Fruit fly (Drosophila melanogaster) whole organism, embryonic: Measurements from ENCODE around the gene pnr.
A peak's percentile ranks its signal among the peaks of the same experiment; 100 is the strongest.

ENCODE experiments used
- Aef1 ChIP-seq: fragments of 200-800 bp; sonication (Bioruptor generic); IDR thresholded peaks from 3 replicates; pipeline ENCODE4 v1.3.6; 2022; ENCODE audit warnings: missing biosample characterization, missing genetic modification characterization
- Bdp1 ChIP-seq: fragments of 200-800 bp; sonication (Bioruptor generic); optimal IDR thresholded peaks from 3 replicates; lab custom pipeline; 2016; ENCODE audit warnings: missing biosample characterization, missing genetic modification characterization
- Bgb ChIP-seq: fragments of 200-800 bp; sonication (Bioruptor generic); IDR thresholded peaks from 2 replicates; pipeline ENCODE4 v1.3.6; 2022; ENCODE audit warnings: missing biosample characterization, missing genetic modification characterization; ENCODE audit not compliant: partially characterized antibody
- CG10209 ChIP-seq: fragments of 200-800 bp; sonication (Bioruptor generic); optimal IDR thresholded peaks from 3 replicates; lab custom pipeline; 2017; ENCODE audit warnings: missing biosample characterization, mild to moderate bottlenecking, missing genetic modification characterization, missing genetic modification reagents
- CG11456 ChIP-seq: fragments of 200-800 bp; sonication (Bioruptor generic); IDR thresholded peaks from 3 replicates; pipeline ENCODE4 v1.3.6; 2022; ENCODE audit warnings: missing biosample characterization, missing genetic modification characterization
- CG11696 ChIP-seq: fragments of 200-800 bp; sonication (Bioruptor generic); IDR thresholded peaks from 2 replicates; pipeline ENCODE4 v1.3.6; 2022; ENCODE audit warnings: missing biosample characterization, missing genetic modification characterization
- CG12219 ChIP-seq: fragments of 200-800 bp; sonication (Bioruptor generic); optimal IDR thresholded peaks from 3 replicates; lab custom pipeline; 2018; ENCODE audit warnings: missing biosample characterization, mild to moderate bottlenecking, missing genetic modification characterization
- CG1233 ChIP-seq: fragments of 200-800 bp; sonication (Bioruptor generic); optimal IDR thresholded peaks from 4 replicates; lab custom pipeline; 2018; ENCODE audit warnings: missing biosample characterization, mild to moderate bottlenecking, missing genetic modification characterization
- CG13123 ChIP-seq: fragments of 200-800 bp; sonication (Bioruptor generic); optimal IDR thresholded peaks from 2 replicates; lab custom pipeline; 2016; ENCODE audit warnings: missing biosample characterization, missing genetic modification characterization
- CG13296 ChIP-seq: fragments of 200-800 bp; sonication (Bioruptor generic); optimal IDR thresholded peaks from 3 replicates; lab custom pipeline; 2018; ENCODE audit warnings: missing biosample characterization, mild to moderate bottlenecking, missing genetic modification characterization
- CG16815 ChIP-seq: fragments of 200-800 bp; sonication (Bioruptor generic); optimal IDR thresholded peaks from 3 replicates; lab custom pipeline; 2017; ENCODE audit warnings: missing biosample characterization, mild to moderate bottlenecking, missing genetic modification characterization
- CG18619 ChIP-seq: fragments of 200-800 bp; sonication (Bioruptor generic); optimal IDR thresholded peaks from 3 replicates; lab custom pipeline; 2017; ENCODE audit warnings: missing biosample characterization, mild to moderate bottlenecking, missing genetic modification characterization
- CG2875 ChIP-seq: fragments of 200-800 bp; sonication (Bioruptor generic); optimal IDR thresholded peaks from 2 replicates; lab custom pipeline; 2017; ENCODE audit warnings: missing biosample characterization, mild to moderate bottlenecking, missing genetic modification characterization, missing genetic modification reagents
- CG31224 ChIP-seq: fragments of 200-800 bp; sonication (Bioruptor generic); IDR thresholded peaks from 2 replicates; pipeline ENCODE4 v1.3.6; 2022; ENCODE audit warnings: missing biosample characterization, missing genetic modification characterization
- CG33213 ChIP-seq: fragments of 200-800 bp; sonication (Bioruptor generic); optimal IDR thresholded peaks from 3 replicates; lab custom pipeline; 2016; ENCODE audit warnings: missing biosample characterization, missing genetic modification characterization
- CG4707 ChIP-seq: fragments of 200-800 bp; sonication (Bioruptor generic); optimal IDR thresholded peaks from 2 replicates; lab custom pipeline; 2018; ENCODE audit warnings: missing biosample characterization, mild to moderate bottlenecking, missing genetic modification characterization, moderate library complexity
- CG6765 ChIP-seq: fragments of 200-800 bp; sonication (Bioruptor generic); optimal IDR thresholded peaks from 3 replicates; lab custom pipeline; 2017; ENCODE audit warnings: missing biosample characterization, mild to moderate bottlenecking, missing genetic modification characterization
- CG8944 ChIP-seq: fragments of 200-800 bp; sonication (Bioruptor generic); optimal IDR thresholded peaks from 3 replicates; lab custom pipeline; 2016; ENCODE audit warnings: missing biosample characterization, missing genetic modification characterization
- Chrac-16 ChIP-seq: fragments of 200-800 bp; sonication (Bioruptor generic); optimal IDR thresholded peaks from 3 replicates; lab custom pipeline; 2016; ENCODE audit warnings: missing biosample characterization, missing genetic modification characterization
- D ChIP-seq, 2 experiments: fragments of 200-800 bp in 1 of 2; fragments of >200 bp in 1 of 2; sonication (Bioruptor generic) in 1 of 2; optimal IDR thresholded peaks; 2 replicates in 1 of 2; 3 replicates in 1 of 2; lab custom pipeline; 2017; ENCODE audit warnings: mild to moderate bottlenecking in 1 of 2, missing biosample characterization in 1 of 2, missing genetic modification characterization in 1 of 2, missing genetic modification reagents in 1 of 2
- D19A ChIP-seq: fragments of 200-800 bp; optimal IDR thresholded peaks from 3 replicates; lab custom pipeline; 2019; ENCODE audit warnings: missing biosample characterization, mild to moderate bottlenecking, missing genetic modification characterization, moderate library complexity
- Dref ChIP-seq: fragments of 200-800 bp; sonication (Bioruptor generic); IDR thresholded peaks from 2 replicates; pipeline ENCODE4 v1.3.6; 2022; ENCODE audit warnings: missing biosample characterization, missing genetic modification characterization
- E2f1 ChIP-seq: fragments of 200-800 bp; sonication (Bioruptor generic); IDR thresholded peaks from 2 replicates; pipeline ENCODE4 v1.3.6; 2022; ENCODE audit warnings: missing biosample characterization, missing genetic modification characterization
- HLH4C ChIP-seq: fragments of 200-800 bp; sonication (Bioruptor generic); IDR thresholded peaks from 3 replicates; pipeline ENCODE4 v1.3.6; 2022; ENCODE audit warnings: missing biosample characterization, missing genetic modification characterization; ENCODE audit not compliant: partially characterized antibody
- Hr39 ChIP-seq: fragments of >200 bp; optimal IDR thresholded peaks from 2 replicates; lab custom pipeline; 2017
- Lpt ChIP-seq: fragments of >200 bp; optimal IDR thresholded peaks from 2 replicates; lab custom pipeline; 2018; ENCODE audit warnings: missing biosample characterization, missing genetic modification characterization
- MBD-R2 ChIP-seq: fragments of 200-800 bp; sonication (Bioruptor generic); IDR thresholded peaks from 2 replicates; pipeline ENCODE4 v1.3.6; 2022; ENCODE audit warnings: missing biosample characterization, missing genetic modification characterization
- Mad ChIP-seq: fragments of 200-800 bp; sonication (Bioruptor generic); optimal IDR thresholded peaks from 2 replicates; lab custom pipeline; 2016; ENCODE audit warnings: missing biosample characterization, missing genetic modification characterization
- Med ChIP-seq: fragments of 200-800 bp; sonication (Bioruptor generic); peaks from one replicate; lab custom pipeline; 2016; ENCODE audit warnings: missing biosample characterization, missing genetic modification characterization, mild to moderate bottlenecking, inconsistent platforms, moderate library complexity
- Stat92E ChIP-seq, 3 experiments: fragments of >200 bp in 2 of 3; fragments of 200-800 bp in 1 of 3; sonication (Bioruptor generic) in 1 of 3; optimal IDR thresholded peaks; 2 replicates each; lab custom pipeline; 2017 to 2019; ENCODE audit warnings: missing biosample characterization in 3 of 3, missing genetic modification characterization in 3 of 3, mild to moderate bottlenecking in 1 of 3, moderate library complexity in 1 of 3
- aop ChIP-seq: fragments of 200-800 bp; sonication (Bioruptor generic); IDR thresholded peaks from 2 replicates; pipeline ENCODE4 v1.3.6; 2022; ENCODE audit warnings: missing biosample characterization, missing genetic modification characterization
- br ChIP-seq: fragments of >200 bp; optimal IDR thresholded peaks from 2 replicates; lab custom pipeline; 2017
- chinmo ChIP-seq: fragments of 200-800 bp; sonication (Bioruptor generic); IDR thresholded peaks from 4 replicates; pipeline ENCODE4 v1.3.6; 2022; ENCODE audit warnings: missing biosample characterization, missing genetic modification characterization; ENCODE audit not compliant: partially characterized antibody
- chm ChIP-seq: fragments of 200-800 bp; sonication (Bioruptor generic); IDR thresholded peaks from 2 replicates; pipeline ENCODE4 v1.3.6; 2022; ENCODE audit warnings: missing biosample characterization, missing genetic modification characterization
- ci ChIP-seq: fragments of 200-800 bp; sonication (Bioruptor generic); IDR thresholded peaks from 3 replicates; pipeline ENCODE4 v1.3.6; 2022; ENCODE audit warnings: missing biosample characterization, missing genetic modification characterization
- danr ChIP-seq: fragments of 200-800 bp; sonication (Bioruptor generic); IDR thresholded peaks from 2 replicates; pipeline ENCODE4 v1.3.6; 2022; ENCODE audit warnings: missing biosample characterization, missing genetic modification characterization
- ems ChIP-seq: fragments of 200-800 bp; sonication (Bioruptor generic); optimal IDR thresholded peaks from 3 replicates; lab custom pipeline; 2016; ENCODE audit warnings: missing biosample characterization, missing genetic modification characterization
- ewg ChIP-seq: fragments of 200-800 bp; sonication (Bioruptor generic); optimal IDR thresholded peaks from 3 replicates; lab custom pipeline; 2017; ENCODE audit warnings: mild to moderate bottlenecking, missing biosample characterization, missing genetic modification reagents, missing genetic modification characterization
- ftz-f1 ChIP-seq: fragments of 200-800 bp; sonication (Bioruptor generic); optimal IDR thresholded peaks from 2 replicates; lab custom pipeline; 2016; ENCODE audit warnings: missing biosample characterization, missing genetic modification characterization
- hbn ChIP-seq: fragments of 200-800 bp; sonication (Bioruptor generic); IDR thresholded peaks from 2 replicates; pipeline ENCODE4 v1.3.6; 2022; ENCODE audit warnings: missing biosample characterization, missing genetic modification characterization; ENCODE audit not compliant: partially characterized antibody
- ind ChIP-seq: fragments of 200-800 bp; sonication (Bioruptor generic); optimal IDR thresholded peaks from 3 replicates; lab custom pipeline; 2016; ENCODE audit warnings: missing biosample characterization, missing genetic modification characterization
- lov ChIP-seq, 2 experiments: fragments of 200-800 bp in 1 of 2; fragments of >200 bp in 1 of 2; sonication (Bioruptor generic) in 1 of 2; IDR thresholded peaks in 1 of 2; optimal IDR thresholded peaks in 1 of 2; 2 replicates in 1 of 2; 3 replicates in 1 of 2; pipeline versions ENCODE4 v1.3.6 to Lab custom; 2017 to 2022; ENCODE audit warnings: missing biosample characterization in 1 of 2, missing genetic modification characterization in 1 of 2
- pan ChIP-seq, 4 experiments: fragments of >200 bp in 3 of 4; fragments of 200-800 bp in 1 of 4; sonication (Bioruptor generic) in 1 of 4; optimal IDR thresholded peaks in 3 of 4; IDR thresholded peaks in 1 of 4; 2 replicates each; pipeline versions ENCODE4 v1.3.6 to Lab custom; 2017 to 2022; ENCODE audit warnings: missing biosample characterization in 2 of 4, missing genetic modification characterization in 2 of 4, mixed read lengths in 1 of 4
- pita ChIP-seq: fragments of 200-800 bp; sonication (Bioruptor generic); optimal IDR thresholded peaks from 2 replicates; lab custom pipeline; 2017; ENCODE audit warnings: missing biosample characterization, mild to moderate bottlenecking, missing genetic modification characterization
- scrt ChIP-seq: fragments of 200-800 bp; sonication (Bioruptor generic); optimal IDR thresholded peaks from 2 replicates; lab custom pipeline; 2018; ENCODE audit warnings: missing biosample characterization, mild to moderate bottlenecking, missing genetic modification characterization, moderate library complexity
- sob ChIP-seq: fragments of 200-800 bp; sonication (Bioruptor generic); IDR thresholded peaks from 2 replicates; pipeline ENCODE4 v1.3.6; 2022; ENCODE audit warnings: missing biosample characterization, missing genetic modification characterization
- trh ChIP-seq: fragments of 200-800 bp; sonication (Bioruptor generic); optimal IDR thresholded peaks from 2 replicates; lab custom pipeline; 2016; ENCODE audit warnings: missing biosample characterization, missing genetic modification characterization
- unc-4 ChIP-seq: fragments of 200-800 bp; sonication (Bioruptor generic); IDR thresholded peaks from 2 replicates; pipeline ENCODE4 v1.3.6; 2022; ENCODE audit warnings: missing biosample characterization, missing genetic modification characterization; ENCODE audit not compliant: partially characterized antibody

pnr gene

DNA sequence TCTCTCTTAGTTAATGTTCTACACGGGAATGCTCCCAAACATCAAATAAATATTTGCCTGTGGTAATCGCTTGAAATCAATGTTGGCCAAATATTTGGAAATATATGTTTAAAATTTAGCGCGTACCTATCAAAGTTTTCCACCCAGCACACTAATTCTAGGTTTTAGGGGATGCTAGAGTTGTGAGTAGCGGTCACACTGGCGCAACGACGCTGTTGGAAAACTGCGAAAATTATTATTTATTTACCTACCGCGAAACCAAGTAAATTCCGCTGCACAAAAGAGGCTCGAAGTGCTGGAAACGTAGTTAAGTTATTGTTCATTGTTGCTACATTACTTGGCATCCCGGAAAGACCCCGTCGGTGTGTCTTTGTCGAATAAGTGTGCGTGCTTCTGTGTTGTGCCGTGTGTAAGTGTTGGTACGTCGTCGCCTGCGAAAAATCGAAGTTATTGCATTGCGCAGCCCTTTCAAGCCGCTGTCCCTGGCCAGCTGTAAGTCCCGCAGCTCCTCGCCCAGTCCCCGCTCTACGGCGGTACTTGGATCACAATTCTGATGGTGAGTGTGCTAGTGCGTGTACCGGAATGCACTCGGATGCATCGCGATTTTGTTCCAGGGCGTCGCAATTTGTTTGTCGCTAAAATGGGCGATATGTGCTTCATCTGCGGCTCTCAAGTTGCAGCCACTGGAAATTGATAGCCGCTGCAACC, 24.9 kb downstream of the pnr start, which contains the start of gene msps (continued):
- TF ChIP-seq CG10209 (GFP tag; lab: Kevin White, UChicago) (no peak), unc-4 (GFP tag; lab: Robert Waterston, UW) (no peak), trh (GFP tag; lab: Kevin White, UChicago) (no peak), danr (GFP tag; lab: Robert Waterston, UW) (no peak), ewg (GFP tag; lab: Kevin White, UChicago) (peak; percentile 28), br (lab: Kevin White, UChicago) (no peak), lov (optimal IDR thresholded peaks at IDR 0.05; lab: Kevin White, UChicago) (no peak), lov (GFP tag; IDR thresholded peaks at IDR 0.05; lab: Robert Waterston, UW) (no peak), CG11456 (no peak), Chrac-16 (no peak), CG4707 (no peak), CG8944 (GFP tag; lab: Kevin White, UChicago) (no peak), Stat92E (GFP tag; optimal IDR thresholded peaks at IDR 0.05; lab: Kevin White, UChicago) (peak in 1 of 3 experiments; percentile 1), aop (GFP tag; lab: Robert Waterston, UW) (no peak), ems (GFP tag; lab: Kevin White, UChicago) (no peak), chinmo (GFP tag; lab: Robert Waterston, UW) (0 out of 4 replicates have a peak, but pooled peaks have one; percentile 49), sob (GFP tag; lab: Robert Waterston, UW) (no peak), CG12219 (GFP tag; lab: Kevin White, UChicago) (no peak), CG13296 (GFP tag; lab: Kevin White, UChicago) (no peak), CG2875 (GFP tag; lab: Kevin White, UChicago) (no peak), MBD-R2 (GFP tag; lab: Robert Waterston, UW) (peak; percentile 82)

DNA sequence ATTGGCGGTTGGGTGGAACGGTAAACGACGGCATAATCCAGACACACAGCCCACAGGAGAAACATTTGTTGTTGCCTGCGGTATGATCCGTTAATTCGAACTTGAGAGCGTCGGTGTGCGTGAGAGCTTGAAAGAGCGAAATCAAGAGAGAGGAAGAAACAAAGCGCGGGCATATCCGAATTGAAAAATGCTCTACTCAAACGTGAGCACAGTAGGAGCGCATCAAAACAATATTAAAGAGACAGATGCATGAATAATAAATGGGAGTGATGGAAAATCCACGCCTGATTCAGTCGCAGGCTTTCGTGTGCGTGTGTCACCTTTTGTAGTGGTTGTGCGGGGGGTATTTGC, 25.4 kb downstream of the pnr start:
- TF ChIP-seq ci (GFP tag; lab: Robert Waterston, UW) (0 out of 3 replicates have a peak, but pooled peaks have one; percentile 34), pan (optimal IDR thresholded peaks at IDR 0.05; lab: Kevin White, UChicago) (no peak), pan (GFP tag; optimal IDR thresholded peaks at IDR 0.05 in 1 of 2, IDR thresholded peaks at IDR 0.05 in 1 of 2) (peak in 1 of 2 experiments; percentile 36), CG33213 (GFP tag; lab: Kevin White, UChicago) (no peak), Lpt (no peak), Hr39 (no peak), CG31224 (GFP tag; lab: Robert Waterston, UW) (0 out of 2 replicates have a peak, but pooled peaks have one; percentile 10), scrt (GFP tag; lab: Kevin White, UChicago) (no peak), pita (GFP tag; lab: Kevin White, UChicago) (no peak), Dref (GFP tag; lab: Robert Waterston, UW) (no peak), D19A (tag; lab: Kevin White, UChicago) (peak; percentile 99), E2f1 (no peak), D (optimal IDR thresholded peaks at IDR 0.05; lab: Kevin White, UChicago) (no peak), D (GFP tag; optimal IDR thresholded peaks at IDR 0.05; lab: Kevin White, UChicago) (no peak), hbn (GFP tag; lab: Robert Waterston, UW) (0 out of 2 replicates have a peak, but pooled peaks have one; percentile 12), Aef1 (GFP tag; lab: Robert Waterston, UW) (no peak), CG6765 (GFP tag; lab: Kevin White, UChicago) (no peak), Bgb (GFP tag; lab: Robert Waterston, UW) (no peak), ftz-f1 (no peak), chm (no peak), Bdp1 (GFP tag; lab: Kevin White, UChicago) (no peak), ind (peak; percentile 6), CG16815 (GFP tag; lab: Kevin White, UChicago) (no peak), CG18619 (GFP tag; lab: Kevin White, UChicago) (no peak), Mad (GFP tag; lab: Kevin White, UChicago) (no peak), CG13123 (GFP tag; lab: Kevin White, UChicago) (no peak), Med (peak; percentile 78), CG11696 (GFP tag; lab: Robert Waterston, UW) (0 out of 2 replicates have a peak, but pooled peaks have one; percentile 13), CG1233 (GFP tag; lab: Kevin White, UChicago) (no peak), HLH4C (GFP tag; lab: Robert Waterston, UW) (no peak)
